Fruit fly (Drosophila melanogaster) whole organism, prepupa: ENCODE measurements around the gene RAF2.

Source experiments
- CG11294 ChIP-seq: fragments of 200-800 bp; sonication (Bioruptor generic); IDR thresholded peaks from 2 replicates; pipeline ENCODE4 v1.3.6; 2022; ENCODE audit warnings: missing biosample characterization, missing genetic modification characterization
- CG11902 ChIP-seq: fragments of 200-800 bp; sonication (Bioruptor generic); optimal IDR thresholded peaks from 3 replicates; lab custom pipeline; 2016; ENCODE audit warnings: missing biosample characterization, missing genetic modification characterization
- CG15336 ChIP-seq: fragments of 200-800 bp; sonication (Bioruptor generic); IDR thresholded peaks from 2 replicates; pipeline ENCODE4 v1.3.6; 2022; ENCODE audit warnings: missing biosample characterization, missing genetic modification characterization
- CG1621 ChIP-seq: fragments of 200-800 bp; sonication (Bioruptor generic); optimal IDR thresholded peaks from 3 replicates; lab custom pipeline; 2018; ENCODE audit warnings: missing biosample characterization, mild to moderate bottlenecking, missing genetic modification characterization
- CG16779 ChIP-seq: fragments of 200-800 bp; sonication (Bioruptor generic); optimal IDR thresholded peaks from 3 replicates; lab custom pipeline; 2017; ENCODE audit warnings: missing biosample characterization, mild to moderate bottlenecking, missing genetic modification characterization
- CG3032 ChIP-seq: fragments of 200-800 bp; optimal IDR thresholded peaks from 2 replicates; lab custom pipeline; 2019; ENCODE audit warnings: missing biosample characterization, mild to moderate bottlenecking, missing genetic modification characterization, moderate library complexity
- CG31627 ChIP-seq: fragments of 200-800 bp; sonication (Bioruptor generic); optimal IDR thresholded peaks from 3 replicates; lab custom pipeline; 2016; ENCODE audit warnings: missing biosample characterization, missing genetic modification characterization
- CG32006 ChIP-seq: fragments of 200-800 bp; sonication (Bioruptor generic); optimal IDR thresholded peaks from 3 replicates; lab custom pipeline; 2017; ENCODE audit warnings: missing biosample characterization, mild to moderate bottlenecking, missing genetic modification characterization
- CG34406 ChIP-seq: fragments of 200-800 bp; sonication (Bioruptor generic); optimal IDR thresholded peaks from 3 replicates; lab custom pipeline; 2016; ENCODE audit warnings: missing biosample characterization, missing genetic modification characterization
- CG4318 ChIP-seq: fragments of 200-800 bp; sonication (Bioruptor generic); optimal IDR thresholded peaks from 3 replicates; lab custom pipeline; 2017; ENCODE audit warnings: missing biosample characterization, mild to moderate bottlenecking, missing genetic modification characterization
- CG6792 ChIP-seq: fragments of 200-800 bp; sonication (Bioruptor generic); optimal IDR thresholded peaks from 3 replicates; lab custom pipeline; 2016; ENCODE audit warnings: missing biosample characterization, missing genetic modification characterization
- CG6808 ChIP-seq: fragments of 200-800 bp; sonication (Bioruptor generic); optimal IDR thresholded peaks from 3 replicates; lab custom pipeline; 2017; ENCODE audit warnings: missing biosample characterization, missing genetic modification characterization, mild to moderate bottlenecking, moderate library complexity, missing genetic modification reagents
- CG6854 ChIP-seq: fragments of 200-800 bp; sonication (Bioruptor generic); optimal IDR thresholded peaks from 2 replicates; lab custom pipeline; 2017; ENCODE audit warnings: missing biosample characterization, mild to moderate bottlenecking, missing genetic modification characterization
- CG7368 ChIP-seq: fragments of 200-800 bp; sonication (Bioruptor generic); optimal IDR thresholded peaks from 3 replicates; lab custom pipeline; 2016; ENCODE audit warnings: missing biosample characterization, missing genetic modification characterization
- CG8119 ChIP-seq: fragments of 200-800 bp; sonication (Bioruptor generic); IDR thresholded peaks from 3 replicates; pipeline ENCODE4 v1.3.6; 2022; ENCODE audit warnings: missing biosample characterization, missing genetic modification characterization
- CG8319 ChIP-seq: fragments of 200-800 bp; sonication (Bioruptor generic); optimal IDR thresholded peaks from 3 replicates; lab custom pipeline; 2016; ENCODE audit warnings: missing biosample characterization, missing genetic modification characterization
- CG8632 ChIP-seq: fragments of 200-800 bp; sonication (Bioruptor generic); optimal IDR thresholded peaks from 3 replicates; lab custom pipeline; 2016; ENCODE audit warnings: missing biosample characterization, missing genetic modification characterization
- CG9139 ChIP-seq: fragments of 200-800 bp; sonication (Bioruptor generic); optimal IDR thresholded peaks from 3 replicates; lab custom pipeline; 2017; ENCODE audit warnings: missing biosample characterization, mild to moderate bottlenecking, missing genetic modification characterization
- Eip75B ChIP-seq: fragments of 200-800 bp; sonication (Bioruptor generic); optimal IDR thresholded peaks from 3 replicates; lab custom pipeline; 2016; ENCODE audit warnings: missing biosample characterization, missing genetic modification characterization
- Eip78C ChIP-seq: fragments of 200-800 bp; sonication (Bioruptor generic); peaks from one replicate; lab custom pipeline; 2016; ENCODE audit warnings: missing biosample characterization, missing genetic modification characterization
- Eip93F ChIP-seq: fragments of 200-800 bp; sonication (Bioruptor generic); optimal IDR thresholded peaks from 2 replicates; lab custom pipeline; 2016; ENCODE audit warnings: missing biosample characterization, mild to moderate bottlenecking, missing genetic modification characterization
- Ets21C ChIP-seq: fragments of 200-800 bp; sonication (Bioruptor generic); optimal IDR thresholded peaks from 3 replicates; lab custom pipeline; 2016; ENCODE audit warnings: missing biosample characterization, missing genetic modification characterization
- Ets96B ChIP-seq: fragments of 200-800 bp; optimal IDR thresholded peaks from 2 replicates; lab custom pipeline; 2019; ENCODE audit warnings: missing biosample characterization, mild to moderate bottlenecking, missing genetic modification characterization, moderate library complexity
- Gug ChIP-seq: fragments of 200-800 bp; sonication (Bioruptor generic); IDR thresholded peaks from 2 replicates; pipeline ENCODE4 v1.3.6; 2022; ENCODE audit warnings: missing biosample characterization, missing genetic modification characterization
- Hr38 ChIP-seq: sonication (Bioruptor generic); optimal IDR thresholded peaks from 2 replicates; lab custom pipeline; 2016; ENCODE audit warnings: missing biosample characterization, missing genetic modification characterization
- Hr39 ChIP-seq: fragments of 200-800 bp; sonication (Bioruptor generic); optimal IDR thresholded peaks from 2 replicates; lab custom pipeline; 2016; ENCODE audit warnings: missing biosample characterization, missing genetic modification characterization
- Hr4 ChIP-seq: fragments of 200-800 bp; sonication (Bioruptor generic); optimal IDR thresholded peaks from 3 replicates; lab custom pipeline; 2016; ENCODE audit warnings: missing biosample characterization, missing genetic modification characterization
- Lpt ChIP-seq: fragments of 200-800 bp; sonication (Bioruptor generic); optimal IDR thresholded peaks from 3 replicates; lab custom pipeline; 2016; ENCODE audit warnings: missing biosample characterization, missing genetic modification characterization
- Met ChIP-seq: fragments of 200-800 bp; sonication (Bioruptor generic); optimal IDR thresholded peaks from 3 replicates; lab custom pipeline; 2016; ENCODE audit warnings: missing biosample characterization, missing genetic modification characterization
- OdsH ChIP-seq: fragments of 200-800 bp; sonication (Bioruptor generic); optimal IDR thresholded peaks from 3 replicates; lab custom pipeline; 2016; ENCODE audit warnings: missing biosample characterization, missing genetic modification characterization
- Sox102F ChIP-seq: fragments of 200-800 bp; sonication (Bioruptor generic); optimal IDR thresholded peaks from 2 replicates; lab custom pipeline; 2016; ENCODE audit warnings: missing biosample characterization, mild to moderate bottlenecking, missing genetic modification characterization
- Sox14 ChIP-seq: fragments of 200-800 bp; sonication (Bioruptor generic); optimal IDR thresholded peaks from 3 replicates; lab custom pipeline; 2016; ENCODE audit warnings: missing biosample characterization, missing genetic modification characterization
- Sox15 ChIP-seq: fragments of 200-800 bp; sonication (Bioruptor generic); optimal IDR thresholded peaks from 3 replicates; lab custom pipeline; 2016; ENCODE audit warnings: missing biosample characterization, missing genetic modification characterization
- acj6 ChIP-seq: fragments of 200-800 bp; sonication (Bioruptor generic); optimal IDR thresholded peaks from 3 replicates; lab custom pipeline; 2016; ENCODE audit warnings: missing biosample characterization, missing genetic modification characterization
- cyc ChIP-seq: fragments of 200-800 bp; sonication (Bioruptor generic); optimal IDR thresholded peaks from 3 replicates; lab custom pipeline; 2016; ENCODE audit warnings: missing biosample characterization, missing genetic modification characterization
- dsx ChIP-seq: fragments of 200-800 bp; optimal IDR thresholded peaks from 3 replicates; lab custom pipeline; 2019; ENCODE audit warnings: missing biosample characterization, mild to moderate bottlenecking, missing genetic modification characterization, moderate library complexity; ENCODE audit not compliant: poor library complexity, severe bottlenecking
- eg ChIP-seq: fragments of 200-800 bp; sonication (Bioruptor generic); IDR thresholded peaks from 3 replicates; pipeline ENCODE4 v1.3.6; 2022; ENCODE audit warnings: missing biosample characterization, missing genetic modification characterization
- esn ChIP-seq: fragments of 200-800 bp; sonication (Bioruptor generic); optimal IDR thresholded peaks from 2 replicates; lab custom pipeline; 2016; ENCODE audit warnings: missing biosample characterization, mild to moderate bottlenecking, missing genetic modification characterization, moderate library complexity
- fd59A ChIP-seq: fragments of 200-800 bp; sonication (Bioruptor generic); optimal IDR thresholded peaks from 2 replicates; lab custom pipeline; 2017; ENCODE audit warnings: missing biosample characterization, mild to moderate bottlenecking, missing genetic modification characterization, missing genetic modification reagents
- fkh ChIP-seq: fragments of 200-800 bp; sonication (Bioruptor generic); optimal IDR thresholded peaks from 3 replicates; lab custom pipeline; 2017; ENCODE audit warnings: missing biosample characterization, mild to moderate bottlenecking, missing genetic modification characterization, moderate library complexity
- lz ChIP-seq: fragments of 200-800 bp; sonication (Bioruptor generic); optimal IDR thresholded peaks from 3 replicates; lab custom pipeline; 2016; ENCODE audit warnings: missing biosample characterization, missing genetic modification characterization
- net ChIP-seq: fragments of 200-800 bp; sonication (Bioruptor generic); optimal IDR thresholded peaks from 3 replicates; lab custom pipeline; 2016; ENCODE audit warnings: missing biosample characterization, missing genetic modification characterization
- pdm3 ChIP-seq: fragments of 200-800 bp; sonication (Bioruptor generic); optimal IDR thresholded peaks from 3 replicates; lab custom pipeline; 2016; ENCODE audit warnings: missing biosample characterization, missing genetic modification characterization
- spab ChIP-seq: fragments of 200-800 bp; sonication (Bioruptor generic); optimal IDR thresholded peaks from 2 replicates; lab custom pipeline; 2017; ENCODE audit warnings: missing biosample characterization, mild to moderate bottlenecking, missing genetic modification characterization, missing genetic modification reagents
- ss ChIP-seq, 2 experiments: fragments of 200-800 bp; sonication (Bioruptor generic); optimal IDR thresholded peaks; 2 replicates in 1 of 2; 3 replicates in 1 of 2; lab custom pipeline; 2017 to 2018; ENCODE audit warnings: mild to moderate bottlenecking in 2 of 2, missing biosample characterization in 2 of 2, missing genetic modification characterization in 2 of 2, moderate library complexity in 1 of 2
- topi ChIP-seq: fragments of 200-800 bp; sonication (Bioruptor generic); optimal IDR thresholded peaks from 3 replicates; lab custom pipeline; 2016; ENCODE audit warnings: missing biosample characterization, missing genetic modification characterization
- vri ChIP-seq: fragments of 200-800 bp; sonication (Bioruptor generic); optimal IDR thresholded peaks from 3 replicates; lab custom pipeline; 2016; ENCODE audit warnings: missing biosample characterization, mild to moderate bottlenecking, missing genetic modification characterization

The RAF2 gene

DNA sequence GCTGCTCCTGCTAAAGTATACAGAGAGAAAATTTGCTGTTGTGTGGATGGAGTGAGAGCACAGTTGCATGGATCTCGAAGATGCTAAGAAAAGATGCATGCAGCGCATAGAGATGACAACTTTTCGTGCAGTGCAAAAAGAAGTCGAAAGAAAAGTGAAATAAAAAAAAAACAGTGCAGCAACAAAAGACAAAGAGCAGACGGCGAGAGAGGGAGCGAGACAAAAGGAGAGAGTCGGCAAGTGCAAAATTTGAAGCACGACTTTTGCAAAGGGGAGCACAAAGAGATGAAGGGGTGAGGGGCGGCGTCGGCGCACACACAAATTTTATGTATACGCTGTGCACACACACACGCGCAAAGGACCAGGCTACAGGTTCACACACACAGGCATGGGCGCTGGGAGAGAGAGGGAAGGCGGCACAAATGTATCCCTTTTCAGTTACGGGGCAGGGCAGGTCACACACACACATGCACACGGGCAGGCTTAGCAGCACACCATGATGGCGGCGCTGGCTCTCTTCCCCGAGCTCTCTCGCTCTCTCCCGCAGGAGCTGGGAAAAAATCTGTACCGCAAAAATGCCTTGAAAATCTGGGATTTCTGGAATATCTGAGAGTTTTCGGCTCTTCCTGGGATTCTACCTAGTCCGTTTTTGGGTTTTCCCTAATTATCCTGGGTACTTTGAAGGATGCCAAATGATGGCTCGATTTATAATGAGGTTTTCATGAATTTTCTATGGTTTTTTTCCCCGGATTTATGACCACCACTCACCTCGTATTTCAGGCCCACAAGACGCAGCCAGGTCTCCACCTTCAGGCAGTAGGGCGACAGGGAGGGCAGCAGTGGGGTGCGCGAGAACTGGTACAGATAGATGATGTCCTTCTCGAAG lies 24.4 kb downstream of the RAF2 start (continued):
- peak; percentile 43 for TF ChIP-seq CG8319
- peak; percentile 85 for TF ChIP-seq lz (GFP tag; lab: Kevin White, UChicago)
- TF ChIP-seq Hr38 (GFP tag; lab: Kevin White, UChicago), result no peak
- peak; percentile 80 for TF ChIP-seq OdsH
- TF ChIP-seq acj6, result peak; percentile 87
- peak; percentile 89 for TF ChIP-seq pdm3 (GFP tag; lab: Kevin White, UChicago)
- peak; percentile 65 for TF ChIP-seq Eip93F (GFP tag; lab: Kevin White, UChicago)
- TF ChIP-seq CG15336 (GFP tag; lab: Robert Waterston, UW), result peak; percentile 70
- 0 out of 2 replicates have a peak, but pooled peaks have one; percentile 51 for TF ChIP-seq CG11294 (GFP tag; lab: Robert Waterston, UW)
- TF ChIP-seq CG16779 (tag; lab: Kevin White, UChicago), result peak; percentile 76
- peak; percentile 97 for TF ChIP-seq Sox14 (GFP tag; lab: Kevin White, UChicago)
- peak; percentile 83 for TF ChIP-seq Ets96B (tag; lab: Kevin White, UChicago)
- peak; percentile 69 for TF ChIP-seq CG11902
- peak; percentile 84 for TF ChIP-seq CG7368
- TF ChIP-seq Ets21C (GFP tag; lab: Kevin White, UChicago), result peak; percentile 82
- peak; percentile 89 for TF ChIP-seq net (GFP tag; lab: Kevin White, UChicago)

DNA sequence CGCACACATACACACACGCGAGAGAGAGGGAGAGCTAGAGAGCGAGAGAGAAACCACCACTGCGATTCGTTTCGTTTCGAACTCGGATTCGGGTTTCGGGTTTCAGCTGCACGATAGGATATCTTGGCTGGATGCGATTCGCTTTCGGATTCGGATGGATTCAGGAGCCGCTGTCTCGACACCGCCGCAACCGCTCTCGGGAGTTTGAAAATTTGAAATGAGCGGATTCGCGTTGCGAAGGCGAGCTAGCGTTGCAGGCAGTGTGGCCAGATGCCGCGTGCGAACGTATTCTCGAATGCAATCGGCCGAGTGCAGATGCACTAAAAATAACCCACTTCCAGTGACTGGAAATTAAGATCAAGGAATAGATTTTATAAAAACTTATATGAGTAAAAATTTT lies 25.4 kb downstream of the RAF2 start, which contains the start of gene fax:
fax (minus strand) TSS at position 263 of the 400 bp plus-strand sequence.
- TF ChIP-seq fd59A (GFP tag; lab: Kevin White, UChicago) (no peak), Lpt (GFP tag; lab: Kevin White, UChicago) (no peak), CG4318 (no peak), dsx (GFP tag; lab: Kevin White, UChicago) (no peak), net (GFP tag; lab: Kevin White, UChicago) (peak; percentile 73), Ets21C (GFP tag; lab: Kevin White, UChicago) (no peak), CG32006 (GFP tag; lab: Kevin White, UChicago) (no peak), fkh (no peak), lz (GFP tag; lab: Kevin White, UChicago) (peak; percentile 32), Sox15 (no peak), vri (GFP tag; lab: Kevin White, UChicago) (no peak), esn (GFP tag; lab: Kevin White, UChicago) (peak; percentile 65), ss (GFP tag; optimal IDR thresholded peaks at IDR 0.05; lab: Kevin White, UChicago) (no peak), spab (no peak), Ets96B (tag; lab: Kevin White, UChicago) (peak; percentile 36), CG31627 (GFP tag; lab: Kevin White, UChicago) (peak; percentile 9), topi (GFP tag; lab: Kevin White, UChicago) (peak; percentile 49), CG6854 (GFP tag; lab: Kevin White, UChicago) (peak; percentile 88), Eip93F (GFP tag; lab: Kevin White, UChicago) (no peak), Hr4 (GFP tag; lab: Kevin White, UChicago) (no peak), Met (GFP tag; lab: Kevin White, UChicago) (peak; percentile 42), CG1621 (no peak), CG8632 (GFP tag; lab: Kevin White, UChicago) (no peak), eg (GFP tag; lab: Robert Waterston, UW) (peak; percentile 55; the same call in 2 of the 3 replicates), Eip75B (GFP tag; lab: Kevin White, UChicago) (peak; percentile 63), Gug (GFP tag; lab: Robert Waterston, UW) (no peak), CG6792 (GFP tag; lab: Kevin White, UChicago) (no peak), CG15336 (GFP tag; lab: Robert Waterston, UW) (peak; percentile 63; the same call in 1 of the 2 replicates), cyc (GFP tag; lab: Kevin White, UChicago) (peak; percentile 7), Sox14 (GFP tag; lab: Kevin White, UChicago) (peak; percentile 66), CG6808 (GFP tag; lab: Kevin White, UChicago) (no peak), CG11294 (GFP tag; lab: Robert Waterston, UW) (no peak), OdsH (no peak), Hr39 (no peak), Eip78C (GFP tag; lab: Kevin White, UChicago) (peak; percentile 92), CG8119 (peak; percentile 47; the same call in 1 of the 3 replicates), CG34406 (no peak), CG3032 (tag; lab: Kevin White, UChicago) (peak; percentile 43), Sox102F (GFP tag; lab: Kevin White, UChicago) (no peak), CG11902 (no peak), CG9139 (no peak)
